Fruit fly (Drosophila melanogaster) whole organism, prepupa: ENCODE data around the gene SLC5A11.

ENCODE experiments used
- Blimp-1 ChIP-seq: fragments of 200-800 bp; sonication (Bioruptor generic); optimal IDR thresholded peaks from 3 replicates; lab custom pipeline; 2017; ENCODE audit warnings: missing biosample characterization, missing genetic modification characterization, mild to moderate bottlenecking, moderate library complexity, missing genetic modification reagents
- CG10631 ChIP-seq: fragments of 200-800 bp; sonication (Bioruptor generic); optimal IDR thresholded peaks from 2 replicates; lab custom pipeline; 2016; ENCODE audit warnings: missing biosample characterization, missing genetic modification characterization
- CG11762 ChIP-seq: fragments of 200-800 bp; sonication (Bioruptor generic); optimal IDR thresholded peaks from 3 replicates; lab custom pipeline; 2016; ENCODE audit warnings: missing biosample characterization, missing genetic modification characterization; ENCODE audit not compliant: insufficient read depth
- CG1621 ChIP-seq: fragments of 200-800 bp; sonication (Bioruptor generic); optimal IDR thresholded peaks from 3 replicates; lab custom pipeline; 2018; ENCODE audit warnings: missing biosample characterization, mild to moderate bottlenecking, missing genetic modification characterization
- CG16779 ChIP-seq: fragments of 200-800 bp; sonication (Bioruptor generic); optimal IDR thresholded peaks from 3 replicates; lab custom pipeline; 2017; ENCODE audit warnings: missing biosample characterization, mild to moderate bottlenecking, missing genetic modification characterization
- CG31627 ChIP-seq: fragments of 200-800 bp; sonication (Bioruptor generic); optimal IDR thresholded peaks from 3 replicates; lab custom pipeline; 2016; ENCODE audit warnings: missing biosample characterization, missing genetic modification characterization
- CG32006 ChIP-seq: fragments of 200-800 bp; sonication (Bioruptor generic); optimal IDR thresholded peaks from 3 replicates; lab custom pipeline; 2017; ENCODE audit warnings: missing biosample characterization, mild to moderate bottlenecking, missing genetic modification characterization
- CG34406 ChIP-seq: fragments of 200-800 bp; sonication (Bioruptor generic); optimal IDR thresholded peaks from 3 replicates; lab custom pipeline; 2016; ENCODE audit warnings: missing biosample characterization, missing genetic modification characterization
- CG3919 ChIP-seq: fragments of 200-800 bp; sonication (Bioruptor generic); optimal IDR thresholded peaks from 3 replicates; lab custom pipeline; 2016; ENCODE audit warnings: missing biosample characterization, missing genetic modification characterization
- CG4318 ChIP-seq: fragments of 200-800 bp; sonication (Bioruptor generic); optimal IDR thresholded peaks from 3 replicates; lab custom pipeline; 2017; ENCODE audit warnings: missing biosample characterization, mild to moderate bottlenecking, missing genetic modification characterization
- CG6163 ChIP-seq: fragments of 200-800 bp; sonication (Bioruptor generic); IDR thresholded peaks from 3 replicates; pipeline ENCODE4 v1.3.6; 2022; ENCODE audit warnings: missing biosample characterization, missing genetic modification characterization
- CG6276 ChIP-seq: fragments of 200-800 bp; sonication (Bioruptor generic); optimal IDR thresholded peaks from 2 replicates; lab custom pipeline; 2017; ENCODE audit warnings: missing biosample characterization, mild to moderate bottlenecking, missing genetic modification characterization
- CG6792 ChIP-seq: fragments of 200-800 bp; sonication (Bioruptor generic); optimal IDR thresholded peaks from 3 replicates; lab custom pipeline; 2016; ENCODE audit warnings: missing biosample characterization, missing genetic modification characterization
- CG6854 ChIP-seq: fragments of 200-800 bp; sonication (Bioruptor generic); optimal IDR thresholded peaks from 2 replicates; lab custom pipeline; 2017; ENCODE audit warnings: missing biosample characterization, mild to moderate bottlenecking, missing genetic modification characterization
- CG7368 ChIP-seq: fragments of 200-800 bp; sonication (Bioruptor generic); optimal IDR thresholded peaks from 3 replicates; lab custom pipeline; 2016; ENCODE audit warnings: missing biosample characterization, missing genetic modification characterization
- CG8119 ChIP-seq: fragments of 200-800 bp; sonication (Bioruptor generic); IDR thresholded peaks from 3 replicates; pipeline ENCODE4 v1.3.6; 2022; ENCODE audit warnings: missing biosample characterization, missing genetic modification characterization
- CG8319 ChIP-seq: fragments of 200-800 bp; sonication (Bioruptor generic); optimal IDR thresholded peaks from 3 replicates; lab custom pipeline; 2016; ENCODE audit warnings: missing biosample characterization, missing genetic modification characterization
- CG8632 ChIP-seq: fragments of 200-800 bp; sonication (Bioruptor generic); optimal IDR thresholded peaks from 3 replicates; lab custom pipeline; 2016; ENCODE audit warnings: missing biosample characterization, missing genetic modification characterization
- CG9139 ChIP-seq: fragments of 200-800 bp; sonication (Bioruptor generic); optimal IDR thresholded peaks from 3 replicates; lab custom pipeline; 2017; ENCODE audit warnings: missing biosample characterization, mild to moderate bottlenecking, missing genetic modification characterization
- Eip75B ChIP-seq: fragments of 200-800 bp; sonication (Bioruptor generic); optimal IDR thresholded peaks from 3 replicates; lab custom pipeline; 2016; ENCODE audit warnings: missing biosample characterization, missing genetic modification characterization
- Eip78C ChIP-seq: fragments of 200-800 bp; sonication (Bioruptor generic); peaks from one replicate; lab custom pipeline; 2016; ENCODE audit warnings: missing biosample characterization, missing genetic modification characterization
- Eip93F ChIP-seq: fragments of 200-800 bp; sonication (Bioruptor generic); optimal IDR thresholded peaks from 2 replicates; lab custom pipeline; 2016; ENCODE audit warnings: missing biosample characterization, mild to moderate bottlenecking, missing genetic modification characterization
- Ets21C ChIP-seq: fragments of 200-800 bp; sonication (Bioruptor generic); optimal IDR thresholded peaks from 3 replicates; lab custom pipeline; 2016; ENCODE audit warnings: missing biosample characterization, missing genetic modification characterization
- Ets96B ChIP-seq: fragments of 200-800 bp; optimal IDR thresholded peaks from 2 replicates; lab custom pipeline; 2019; ENCODE audit warnings: missing biosample characterization, mild to moderate bottlenecking, missing genetic modification characterization, moderate library complexity
- Gug ChIP-seq: fragments of 200-800 bp; sonication (Bioruptor generic); IDR thresholded peaks from 2 replicates; pipeline ENCODE4 v1.3.6; 2022; ENCODE audit warnings: missing biosample characterization, missing genetic modification characterization
- Hr38 ChIP-seq: sonication (Bioruptor generic); optimal IDR thresholded peaks from 2 replicates; lab custom pipeline; 2016; ENCODE audit warnings: missing biosample characterization, missing genetic modification characterization
- Hr39 ChIP-seq: fragments of 200-800 bp; sonication (Bioruptor generic); optimal IDR thresholded peaks from 2 replicates; lab custom pipeline; 2016; ENCODE audit warnings: missing biosample characterization, missing genetic modification characterization
- Hr4 ChIP-seq: fragments of 200-800 bp; sonication (Bioruptor generic); optimal IDR thresholded peaks from 3 replicates; lab custom pipeline; 2016; ENCODE audit warnings: missing biosample characterization, missing genetic modification characterization
- OdsH ChIP-seq: fragments of 200-800 bp; sonication (Bioruptor generic); optimal IDR thresholded peaks from 3 replicates; lab custom pipeline; 2016; ENCODE audit warnings: missing biosample characterization, missing genetic modification characterization
- Sox14 ChIP-seq: fragments of 200-800 bp; sonication (Bioruptor generic); optimal IDR thresholded peaks from 3 replicates; lab custom pipeline; 2016; ENCODE audit warnings: missing biosample characterization, missing genetic modification characterization
- Sox15 ChIP-seq: fragments of 200-800 bp; sonication (Bioruptor generic); optimal IDR thresholded peaks from 3 replicates; lab custom pipeline; 2016; ENCODE audit warnings: missing biosample characterization, missing genetic modification characterization
- achi ChIP-seq: fragments of 200-800 bp; sonication (Bioruptor generic); optimal IDR thresholded peaks from 3 replicates; lab custom pipeline; 2016; ENCODE audit warnings: missing biosample characterization, missing genetic modification characterization
- acj6 ChIP-seq: fragments of 200-800 bp; sonication (Bioruptor generic); optimal IDR thresholded peaks from 3 replicates; lab custom pipeline; 2016; ENCODE audit warnings: missing biosample characterization, missing genetic modification characterization
- cyc ChIP-seq: fragments of 200-800 bp; sonication (Bioruptor generic); optimal IDR thresholded peaks from 3 replicates; lab custom pipeline; 2016; ENCODE audit warnings: missing biosample characterization, missing genetic modification characterization
- dac ChIP-seq: fragments of 200-800 bp; sonication (Bioruptor generic); optimal IDR thresholded peaks from 2 replicates; lab custom pipeline; 2017; ENCODE audit warnings: missing biosample characterization, mild to moderate bottlenecking, missing genetic modification characterization
- dsx ChIP-seq: fragments of 200-800 bp; optimal IDR thresholded peaks from 3 replicates; lab custom pipeline; 2019; ENCODE audit warnings: missing biosample characterization, mild to moderate bottlenecking, missing genetic modification characterization, moderate library complexity; ENCODE audit not compliant: poor library complexity, severe bottlenecking
- eg ChIP-seq: fragments of 200-800 bp; sonication (Bioruptor generic); IDR thresholded peaks from 3 replicates; pipeline ENCODE4 v1.3.6; 2022; ENCODE audit warnings: missing biosample characterization, missing genetic modification characterization
- esn ChIP-seq: fragments of 200-800 bp; sonication (Bioruptor generic); optimal IDR thresholded peaks from 2 replicates; lab custom pipeline; 2016; ENCODE audit warnings: missing biosample characterization, mild to moderate bottlenecking, missing genetic modification characterization, moderate library complexity
- fd59A ChIP-seq: fragments of 200-800 bp; sonication (Bioruptor generic); optimal IDR thresholded peaks from 2 replicates; lab custom pipeline; 2017; ENCODE audit warnings: missing biosample characterization, mild to moderate bottlenecking, missing genetic modification characterization, missing genetic modification reagents
- fd85E ChIP-seq: fragments of 200-800 bp; sonication (Bioruptor generic); optimal IDR thresholded peaks from 3 replicates; lab custom pipeline; 2016; ENCODE audit warnings: missing biosample characterization, missing genetic modification characterization
- fkh ChIP-seq: fragments of 200-800 bp; sonication (Bioruptor generic); optimal IDR thresholded peaks from 3 replicates; lab custom pipeline; 2017; ENCODE audit warnings: missing biosample characterization, mild to moderate bottlenecking, missing genetic modification characterization, moderate library complexity
- pdm3 ChIP-seq: fragments of 200-800 bp; sonication (Bioruptor generic); optimal IDR thresholded peaks from 3 replicates; lab custom pipeline; 2016; ENCODE audit warnings: missing biosample characterization, missing genetic modification characterization
- spab ChIP-seq: fragments of 200-800 bp; sonication (Bioruptor generic); optimal IDR thresholded peaks from 2 replicates; lab custom pipeline; 2017; ENCODE audit warnings: missing biosample characterization, mild to moderate bottlenecking, missing genetic modification characterization, missing genetic modification reagents
- ss ChIP-seq, 2 experiments: fragments of 200-800 bp; sonication (Bioruptor generic); optimal IDR thresholded peaks; 2 replicates in 1 of 2; 3 replicates in 1 of 2; lab custom pipeline; 2017 to 2018; ENCODE audit warnings: mild to moderate bottlenecking in 2 of 2, missing biosample characterization in 2 of 2, missing genetic modification characterization in 2 of 2, moderate library complexity in 1 of 2
- svp ChIP-seq: fragments of 200-800 bp; sonication (Bioruptor generic); peaks from one replicate; lab custom pipeline; 2016; ENCODE audit warnings: missing biosample characterization, missing genetic modification characterization
- topi ChIP-seq: fragments of 200-800 bp; sonication (Bioruptor generic); optimal IDR thresholded peaks from 3 replicates; lab custom pipeline; 2016; ENCODE audit warnings: missing biosample characterization, missing genetic modification characterization
- vri ChIP-seq: fragments of 200-800 bp; sonication (Bioruptor generic); optimal IDR thresholded peaks from 3 replicates; lab custom pipeline; 2016; ENCODE audit warnings: missing biosample characterization, mild to moderate bottlenecking, missing genetic modification characterization

The SLC5A11 gene

DNA sequence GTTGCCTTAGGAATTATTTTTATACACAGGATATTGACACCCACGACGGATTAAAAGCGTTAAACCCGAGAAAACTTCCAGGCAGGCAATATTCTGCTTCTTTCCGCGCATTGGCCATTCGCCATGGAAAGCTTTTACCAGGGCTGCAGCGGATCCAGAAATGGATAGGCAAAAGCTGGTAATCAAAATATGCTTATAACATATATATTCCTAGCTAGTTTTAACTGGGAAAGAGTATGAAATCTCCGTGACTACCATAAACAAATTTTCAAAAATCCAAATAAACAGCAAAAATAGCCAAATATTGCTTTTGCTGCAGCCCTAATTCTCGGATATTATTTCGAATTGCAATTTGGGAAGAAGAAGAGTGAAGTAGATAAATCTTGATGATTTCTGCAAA lies 45.4 kb downstream of the SLC5A11 start, which contains the start of the genes PAPLA1 and Rbsn-5 (continued):
- peak; percentile 95 for TF ChIP-seq CG10631 (GFP tag; lab: Kevin White, UChicago)
- TF ChIP-seq fkh = peak; percentile 93
- peak; percentile 97 for TF ChIP-seq esn (GFP tag; lab: Kevin White, UChicago)
- peak; percentile 92 for TF ChIP-seq CG6792
- peak; percentile 93 for TF ChIP-seq achi (GFP tag; lab: Kevin White, UChicago)
- TF ChIP-seq CG1621 (tag; lab: Kevin White, UChicago) = peak; percentile 89
- TF ChIP-seq spab (GFP tag; lab: Kevin White, UChicago) = peak; percentile 78
- peak; percentile 92 for TF ChIP-seq vri (GFP tag; lab: Kevin White, UChicago)
- TF ChIP-seq Hr39 (GFP tag; lab: Kevin White, UChicago) = peak; percentile 98
- peak; percentile 89 for TF ChIP-seq Ets96B (tag; lab: Kevin White, UChicago)
- peak; percentile 94 for TF ChIP-seq topi (GFP tag; lab: Kevin White, UChicago)
- TF ChIP-seq svp (GFP tag; lab: Kevin White, UChicago) = peak; percentile 98
- TF ChIP-seq Ets21C (GFP tag; lab: Kevin White, UChicago) = peak; percentile 95
- peak; percentile 68 for TF ChIP-seq fd85E (GFP tag; lab: Kevin White, UChicago)
- peak; percentile 81 for TF ChIP-seq fd59A
- TF ChIP-seq Sox15 (GFP tag; lab: Kevin White, UChicago) = peak; percentile 93
- peak; percentile 90 for TF ChIP-seq CG11762
- peak; percentile 74 for TF ChIP-seq CG16779
- TF ChIP-seq CG6854 (GFP tag; lab: Kevin White, UChicago) = peak; percentile 85
- peak; percentile 96 for TF ChIP-seq pdm3
- peak; percentile 93 for TF ChIP-seq eg
- peak; percentile 62 for TF ChIP-seq CG9139 (GFP tag; lab: Kevin White, UChicago)
- TF ChIP-seq CG6276 (GFP tag; lab: Kevin White, UChicago) = peak; percentile 73
- TF ChIP-seq Eip93F (GFP tag; lab: Kevin White, UChicago) = peak; percentile 16
- peak; percentile 88 for TF ChIP-seq Gug
- TF ChIP-seq OdsH (GFP tag; lab: Kevin White, UChicago) = peak; percentile 96
- TF ChIP-seq CG4318 (GFP tag; lab: Kevin White, UChicago) = peak; percentile 82
- TF ChIP-seq acj6 = peak; percentile 96
- peak; percentile 88 for TF ChIP-seq CG34406 (GFP tag; lab: Kevin White, UChicago)
- peak; percentile 91 for TF ChIP-seq CG8319 (GFP tag; lab: Kevin White, UChicago)
- TF ChIP-seq CG3919 = peak; percentile 95
- TF ChIP-seq Eip78C (GFP tag; lab: Kevin White, UChicago) = peak; percentile 97
- TF ChIP-seq CG8632 (GFP tag; lab: Kevin White, UChicago) = peak; percentile 87
- peak; percentile 96 for TF ChIP-seq Sox14 (GFP tag; lab: Kevin White, UChicago)
- peak; percentile 90 for TF ChIP-seq CG7368
- TF ChIP-seq Hr38 (GFP tag; lab: Kevin White, UChicago) = peak; percentile 76
- peak; percentile 95 for TF ChIP-seq Eip75B (GFP tag; lab: Kevin White, UChicago)
- TF ChIP-seq, all 60 proteins: peak for 60

DNA sequence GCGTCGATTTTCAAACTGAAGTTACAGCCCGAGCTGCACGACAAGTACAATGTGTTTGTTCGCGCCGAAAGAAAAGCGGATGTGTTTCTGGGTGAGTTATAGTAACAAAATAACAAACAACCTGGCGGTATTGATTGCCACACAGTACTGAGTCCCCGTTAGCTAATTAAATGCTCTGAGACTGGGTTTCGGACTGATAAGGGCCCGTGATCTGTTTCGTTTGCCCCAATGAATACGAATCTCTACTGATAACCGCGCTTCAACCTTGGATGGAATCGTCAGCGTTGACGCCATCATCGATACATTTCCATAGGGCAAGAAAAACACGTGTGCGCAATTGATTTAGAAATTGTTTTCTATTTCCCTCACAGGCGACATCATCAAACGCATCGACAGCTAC lies 47.8 kb downstream of the SLC5A11 start:
- TF ChIP-seq svp (GFP tag; lab: Kevin White, UChicago) (peak; percentile 75), CG8119 (no peak), fd59A (no peak)

DNA sequence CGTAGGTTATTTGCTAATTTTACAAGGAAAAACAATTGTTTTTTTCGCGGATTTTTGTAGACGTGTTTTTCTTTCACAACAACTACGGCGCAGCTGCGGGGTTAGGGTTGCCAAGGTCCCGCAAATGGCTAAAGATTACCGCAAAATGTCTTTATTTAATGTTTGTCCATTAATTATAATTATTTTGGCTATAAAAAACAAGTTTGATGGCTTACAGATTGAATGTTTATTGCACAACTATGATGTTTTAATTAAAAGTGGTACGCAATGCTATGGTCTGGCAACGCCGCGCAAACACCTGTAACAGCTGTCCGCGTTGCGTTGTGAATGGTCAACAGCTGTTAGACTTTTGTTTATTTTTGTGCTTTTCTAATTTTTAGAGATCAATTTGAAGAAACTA lies 48.2 kb downstream of the SLC5A11 start:
- TF ChIP-seq cyc (GFP tag; lab: Kevin White, UChicago) (peak; percentile 74), spab (GFP tag; lab: Kevin White, UChicago) (no peak), Ets21C (GFP tag; lab: Kevin White, UChicago) (peak; percentile 48), CG8319 (GFP tag; lab: Kevin White, UChicago) (peak; percentile 45), dac (GFP tag; lab: Kevin White, UChicago) (peak; percentile 48), CG6163 (GFP tag; lab: Robert Waterston, UW) (peak; percentile 79), fd85E (GFP tag; lab: Kevin White, UChicago) (no peak), CG9139 (GFP tag; lab: Kevin White, UChicago) (no peak), Hr39 (GFP tag; lab: Kevin White, UChicago) (peak; percentile 71), OdsH (GFP tag; lab: Kevin White, UChicago) (peak; percentile 77), Eip75B (GFP tag; lab: Kevin White, UChicago) (peak; percentile 77), dsx (GFP tag; lab: Kevin White, UChicago) (peak; percentile 53), ss (GFP tag; optimal IDR thresholded peaks at IDR 0.05; lab: Kevin White, UChicago) (peak in 1 of 2 experiments; percentile 26), Eip78C (GFP tag; lab: Kevin White, UChicago) (peak; percentile 92), pdm3 (peak; percentile 78), Blimp-1 (GFP tag; lab: Kevin White, UChicago) (no peak), CG11762 (peak; percentile 36), esn (GFP tag; lab: Kevin White, UChicago) (peak; percentile 76), fkh (peak; percentile 88), CG32006 (GFP tag; lab: Kevin White, UChicago) (peak; percentile 65), Hr4 (GFP tag; lab: Kevin White, UChicago) (peak; percentile 71), Gug (no peak; the same call in 1 of the 2 replicates), CG31627 (GFP tag; lab: Kevin White, UChicago) (peak; percentile 72), Sox14 (GFP tag; lab: Kevin White, UChicago) (peak; percentile 88)
